Worm (Caenorhabditis elegans) whole organism, L1 larva: ENCODE results near the gene C35A5.3.

Experiments
- blmp-1 ChIP-seq: fragments of 150-350 bp; optimal IDR thresholded peaks from 2 replicates; lab custom pipeline; 2014; ENCODE audit warnings: missing biosample characterization, missing genetic modification characterization
- ceh-63 ChIP-seq: fragments of 200-800 bp; sonication (Bioruptor generic); optimal IDR thresholded peaks from 2 replicates; lab custom pipeline; 2018; ENCODE audit warnings: mild to moderate bottlenecking, missing genetic modification characterization, missing compliant biosample characterization
- efl-1 ChIP-seq, 4 experiments: fragments of 150-350 bp; optimal IDR thresholded peaks in 3 of 4; peaks in 1 of 4; 1 replicate in 1 of 4; 2 replicates in 3 of 4; lab custom pipeline; 2014; ENCODE audit warnings: missing biosample characterization in 2 of 4, missing genetic modification characterization in 2 of 4, missing genetic modification reagents in 2 of 4
- egl-27 ChIP-seq, 2 experiments: fragments of 150-350 bp in 1 of 2; sonication (generic microtip); optimal IDR thresholded peaks; 3 replicates each; lab custom pipeline; 2017 to 2018; ENCODE audit warnings: missing biosample characterization in 2 of 2, missing genetic modification characterization in 2 of 2, missing genetic modification reagents in 2 of 2
- fkh-10 ChIP-seq: sonication (generic microtip); optimal IDR thresholded peaks from 2 replicates; lab custom pipeline; 2017; ENCODE audit warnings: missing biosample characterization, missing genetic modification reagents, missing genetic modification characterization
- lin-39 ChIP-seq: fragments of 150-350 bp; optimal IDR thresholded peaks from 2 replicates; lab custom pipeline; 2014; ENCODE audit warnings: missing biosample characterization, missing genetic modification reagents, missing genetic modification characterization
- mdl-1 ChIP-seq, 2 experiments: fragments of 150-350 bp; optimal IDR thresholded peaks; 2 replicates each; lab custom pipeline; 2014 to 2017; ENCODE audit warnings: missing biosample characterization in 2 of 2, missing genetic modification characterization in 2 of 2, inconsistent platforms in 1 of 2
- nhr-11 ChIP-seq: fragments of 150-350 bp; optimal IDR thresholded peaks from 2 replicates; lab custom pipeline; 2014; ENCODE audit warnings: missing biosample characterization, missing genetic modification characterization
- nhr-12 ChIP-seq: sonication (generic microtip); optimal IDR thresholded peaks from 2 replicates; lab custom pipeline; 2017; ENCODE audit warnings: missing biosample characterization, missing genetic modification characterization
- nhr-19 ChIP-seq: fragments of 200-800 bp; sonication (Bioruptor generic); conservative IDR thresholded peaks from 2 replicates; pipeline ENCODE4 v1.3.6; 2022; ENCODE audit warnings: missing genetic modification characterization, missing compliant biosample characterization
- nhr-20 ChIP-seq: sonication (generic microtip); optimal IDR thresholded peaks from 2 replicates; lab custom pipeline; 2016; ENCODE audit warnings: mild to moderate bottlenecking, missing genetic modification characterization, missing compliant biosample characterization
- pqm-1 ChIP-seq: sonication (generic microtip); optimal IDR thresholded peaks from 3 replicates; lab custom pipeline; 2017; ENCODE audit warnings: missing biosample characterization, missing genetic modification characterization
- rnt-1 ChIP-seq: sonication (generic microtip); optimal IDR thresholded peaks from 2 replicates; lab custom pipeline; 2016; ENCODE audit warnings: mild to moderate bottlenecking, missing genetic modification characterization, moderate library complexity, missing compliant biosample characterization
- snpc-4 ChIP-seq: fragments of 150-350 bp; optimal IDR thresholded peaks from 2 replicates; lab custom pipeline; 2014; ENCODE audit warnings: missing biosample characterization, missing genetic modification characterization

ce11 chrV:10548981-10549380, 47.8 kb upstream of the C35A5.3 start, which contains the start of gene srd-34:
- no peak for TF ChIP-seq nhr-20 (tag; lab: Kevin White, UChicago)
- no peak for TF ChIP-seq blmp-1
- TF ChIP-seq fkh-10 (GFP tag; lab: Kevin White, UChicago): no peak
- no peak for TF ChIP-seq snpc-4 (tag; lab: Kevin White, UChicago)
- TF ChIP-seq pqm-1 (tag; lab: Kevin White, UChicago): no peak
- TF ChIP-seq rnt-1 (tag; lab: Kevin White, UChicago): no peak
- TF ChIP-seq lin-39 (tag; lab: Kevin White, UChicago): no peak
- no peak for TF ChIP-seq efl-1 (optimal IDR thresholded peaks at IDR 0.05; lab: Kevin White, UChicago)
- TF ChIP-seq efl-1 (GFP tag; optimal IDR thresholded peaks at IDR 0.05 in 1 of 2; lab: Kevin White, UChicago): no peak
- TF ChIP-seq mdl-1 (tag; optimal IDR thresholded peaks at IDR 0.05; lab: Kevin White, UChicago): no peak
- no peak for TF ChIP-seq ceh-63 (GFP tag; lab: Kevin White, UChicago)
- no peak for TF ChIP-seq nhr-12 (tag; lab: Kevin White, UChicago)
- no peak for TF ChIP-seq egl-27 (tag; optimal IDR thresholded peaks at IDR 0.05; lab: Kevin White, UChicago)
- TF ChIP-seq nhr-19 (GFP tag; lab: Robert Waterston, UW): no peak
- TF ChIP-seq nhr-11 (tag; lab: Kevin White, UChicago): no peak
